Worm (Caenorhabditis elegans) whole organism, L4/young adult: ENCODE data around the gene F26F4.8.
"Not testable (repeated sequence)": the region's sequence is repeated elsewhere in the genome, so short reads cannot be mapped to it uniquely, and the experiment has no call there.

ENCODE experiments used
- W03F9.2 ChIP-seq: fragments of 150-350 bp; optimal IDR thresholded peaks from 2 replicates; lab custom pipeline; 2014; ENCODE audit warnings: missing biosample characterization, missing genetic modification characterization
- dao-5 ChIP-seq: sonication (generic microtip); optimal IDR thresholded peaks from 2 replicates; lab custom pipeline; 2016; ENCODE audit warnings: missing genotype, missing genetic modification characterization, moderate library complexity, missing compliant biosample characterization
- him-1 ChIP-seq: sonication (generic microtip); optimal IDR thresholded peaks from 2 replicates; lab custom pipeline; 2016; ENCODE audit warnings: missing genotype, missing genetic modification reagents, missing genetic modification characterization, missing compliant biosample characterization

The F26F4.8 gene

DNA sequence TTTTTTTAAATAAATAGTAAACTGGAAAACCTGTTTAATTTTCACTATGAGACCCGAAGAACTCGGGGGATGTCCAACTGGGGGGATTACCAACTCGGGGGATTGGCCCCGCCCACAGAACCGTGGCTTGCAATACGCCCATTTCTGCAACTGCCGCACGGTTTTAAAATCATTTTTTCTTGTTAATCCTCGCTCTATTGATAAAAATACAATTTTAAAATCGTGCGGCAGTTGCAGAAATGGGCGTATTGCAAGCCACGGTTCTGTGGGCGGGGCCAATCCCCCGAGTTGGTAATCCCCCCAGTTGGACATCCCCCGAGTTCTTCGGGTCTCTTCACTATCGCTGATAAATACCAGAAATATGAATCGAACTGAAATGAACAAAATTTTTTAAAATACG lies 16.7 kb upstream of the F26F4.8 start, which contains the start of gene mmab-1:
TSS of gene mmab-1 (minus strand) at position 95 of the 400 bp plus-strand sequence.
- TF ChIP-seq him-1, dao-5, W03F9.2 (tag; lab: Kevin White, UChicago): not testable (repeated sequence)

DNA sequence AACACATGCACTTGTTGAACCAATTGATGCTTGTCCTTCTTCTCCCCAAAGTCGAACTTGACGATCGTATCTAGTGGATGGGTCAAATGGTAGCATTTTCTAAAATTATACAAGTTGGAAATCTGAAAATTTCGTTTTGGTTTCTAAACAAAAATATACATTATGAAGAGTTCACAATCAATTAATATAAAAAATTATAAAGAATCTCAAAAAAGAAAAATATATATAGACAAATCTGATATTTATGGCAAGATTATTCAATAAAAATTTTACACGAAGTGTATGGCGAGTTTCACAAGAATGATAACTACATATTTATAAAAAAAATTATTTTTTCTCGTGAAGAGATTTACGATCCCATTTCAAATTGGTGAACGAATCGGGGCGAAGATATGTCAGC lies 14.9 kb upstream of the F26F4.8 start, which contains the start of gene ula-1:
TSS of gene ula-1 (minus strand) at position 101 of the 400 bp plus-strand sequence.
- TF ChIP-seq him-1 (tag; lab: Kevin White, UChicago) (no peak), W03F9.2 (tag; lab: Kevin White, UChicago) (no peak), dao-5 (tag; lab: Kevin White, UChicago) (no peak)

DNA sequence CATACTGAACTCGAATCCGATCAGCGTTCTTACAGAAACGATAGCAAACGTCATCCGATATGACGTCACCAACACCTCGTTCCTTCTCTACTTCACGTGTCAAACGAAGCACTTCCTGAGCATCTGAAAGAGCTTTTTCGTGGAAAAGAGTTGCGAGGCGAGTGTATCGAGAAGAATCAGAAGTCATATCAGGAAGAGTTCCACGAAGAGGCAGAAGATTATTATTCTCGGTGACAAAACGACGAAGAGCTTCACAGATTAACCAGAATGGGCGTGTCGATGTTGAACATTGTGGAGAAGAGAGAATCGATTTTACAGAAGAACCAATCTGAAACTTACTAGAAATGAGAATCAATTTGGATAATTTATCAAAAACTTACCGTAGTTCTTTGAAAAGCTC lies 13.6 kb upstream of the F26F4.8 start:
- TF ChIP-seq him-1 (tag; lab: Kevin White, UChicago) (no peak), dao-5 (tag; lab: Kevin White, UChicago) (no peak), W03F9.2 (tag; lab: Kevin White, UChicago) (no peak)

DNA sequence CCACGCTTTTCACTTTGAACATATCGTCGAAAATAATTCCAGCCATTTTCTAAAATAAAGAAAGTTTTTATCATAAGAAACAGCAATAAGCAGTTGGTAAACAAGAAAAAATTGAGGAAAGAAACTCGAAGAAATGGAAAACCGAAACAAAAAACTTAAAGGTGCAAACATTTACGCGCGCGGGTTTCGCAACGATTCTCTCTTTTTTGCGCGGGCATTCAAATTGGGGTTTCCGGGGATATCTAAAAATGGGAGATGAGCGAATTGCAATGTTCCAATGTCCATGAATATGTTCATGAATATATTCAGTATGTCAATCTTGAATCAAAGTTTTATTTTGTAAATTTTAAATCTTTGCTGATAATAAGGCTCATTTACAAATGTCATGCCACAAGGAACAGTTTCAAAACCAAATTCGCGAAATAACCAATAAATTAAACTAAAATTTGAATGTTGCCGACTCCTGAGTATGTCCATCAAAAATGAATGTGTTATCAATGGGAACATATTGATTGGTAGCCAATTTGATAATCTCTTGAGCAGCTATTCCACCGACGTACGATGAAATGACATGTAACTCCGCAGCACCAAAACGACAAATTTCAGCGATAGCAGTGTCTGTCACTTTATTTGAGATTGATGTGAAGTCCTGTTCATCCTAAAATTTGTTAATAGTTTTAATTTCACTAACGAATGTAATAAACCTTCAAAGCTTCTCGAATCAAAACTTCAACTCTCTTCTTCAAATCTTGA lies 12.9 kb upstream of the F26F4.8 start, which contains the start of gene rpb-8:
TSS of gene rpb-8 (minus strand) at position 49 of the 753 bp plus-strand sequence.
- TF ChIP-seq W03F9.2 (tag; lab: Kevin White, UChicago), result peak; percentile 60
- no peak for TF ChIP-seq dao-5 (tag; lab: Kevin White, UChicago)

DNA sequence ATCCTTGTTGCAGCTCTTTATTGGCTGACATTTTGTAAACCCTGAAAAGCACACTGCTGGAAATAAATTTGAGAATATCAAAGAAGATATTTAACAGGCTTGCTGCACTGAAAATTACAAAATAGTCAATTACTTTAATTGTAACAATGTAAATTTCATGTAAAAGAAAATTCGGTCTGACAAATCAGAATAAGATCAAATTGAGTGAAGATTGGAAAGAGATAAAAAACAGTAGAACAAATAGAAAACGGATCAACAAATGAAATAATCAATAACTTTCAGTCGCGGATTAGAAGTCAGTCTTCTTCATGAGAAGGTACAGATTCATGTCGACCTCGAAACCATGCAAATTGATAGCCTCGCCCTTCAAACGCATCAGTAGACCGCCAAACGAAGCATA lies 11.8 kb upstream of the F26F4.8 start, which contains the start of gene rars-1:
TSS of gene rars-1 (minus strand) at position 101 of the 400 bp plus-strand sequence.
- TF ChIP-seq him-1 (tag; lab: Kevin White, UChicago), result no peak
- no peak for TF ChIP-seq W03F9.2 (tag; lab: Kevin White, UChicago)
- no peak for TF ChIP-seq dao-5 (tag; lab: Kevin White, UChicago)

DNA sequence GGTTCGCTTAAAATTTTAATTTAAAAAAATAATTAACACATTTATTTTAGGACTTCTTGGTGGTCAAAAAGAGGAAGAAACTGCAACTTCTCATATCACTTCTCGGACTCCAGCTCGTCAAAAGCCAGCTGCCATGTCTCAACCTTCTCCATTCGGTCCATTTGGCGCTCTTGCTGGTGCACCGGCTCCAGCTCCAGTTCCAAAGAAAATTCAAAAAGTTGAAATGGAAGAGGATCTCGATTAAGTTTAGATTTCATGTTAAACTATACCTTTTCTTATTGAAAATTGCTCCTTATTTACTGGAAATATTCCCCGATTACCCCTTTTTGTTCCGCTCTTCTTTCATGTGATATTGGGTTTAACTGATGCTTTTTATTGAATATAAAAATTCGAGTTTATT lies 8.5 kb upstream of the F26F4.8 start:
- TF ChIP-seq dao-5 (tag; lab: Kevin White, UChicago) (no peak), him-1 (tag; lab: Kevin White, UChicago) (no peak), W03F9.2 (tag; lab: Kevin White, UChicago) (no peak)

DNA sequence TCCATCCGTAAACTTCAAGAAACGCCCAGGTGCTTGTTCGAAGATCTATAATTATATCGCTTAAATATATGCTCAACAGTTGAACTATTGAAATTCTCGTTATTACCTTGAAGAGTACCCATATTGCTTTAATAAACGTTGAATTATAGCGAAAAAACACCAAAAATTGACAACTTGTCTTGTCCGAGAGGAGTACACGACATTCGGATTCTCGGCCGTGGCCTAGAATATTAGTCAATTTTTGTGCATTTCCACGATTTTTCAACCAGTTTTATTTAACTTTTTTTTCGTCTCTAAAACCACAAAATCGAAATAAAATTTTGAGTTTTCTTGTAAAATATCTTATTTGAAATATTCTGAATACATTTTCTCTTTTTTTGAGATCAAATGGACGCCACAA lies 7.0 kb upstream of the F26F4.8 start, which contains the start of the genes F26F4.9 and cee-1:
TSS of gene F26F4.9 (minus strand) at position 205 of the 400 bp plus-strand sequence.
TSS of gene cee-1 (plus strand) at position 383 of the 400 bp plus-strand sequence.
- no peak for TF ChIP-seq dao-5 (tag; lab: Kevin White, UChicago)
- no peak for TF ChIP-seq him-1 (tag; lab: Kevin White, UChicago)
- peak; percentile 52 for TF ChIP-seq W03F9.2 (tag; lab: Kevin White, UChicago)

DNA sequence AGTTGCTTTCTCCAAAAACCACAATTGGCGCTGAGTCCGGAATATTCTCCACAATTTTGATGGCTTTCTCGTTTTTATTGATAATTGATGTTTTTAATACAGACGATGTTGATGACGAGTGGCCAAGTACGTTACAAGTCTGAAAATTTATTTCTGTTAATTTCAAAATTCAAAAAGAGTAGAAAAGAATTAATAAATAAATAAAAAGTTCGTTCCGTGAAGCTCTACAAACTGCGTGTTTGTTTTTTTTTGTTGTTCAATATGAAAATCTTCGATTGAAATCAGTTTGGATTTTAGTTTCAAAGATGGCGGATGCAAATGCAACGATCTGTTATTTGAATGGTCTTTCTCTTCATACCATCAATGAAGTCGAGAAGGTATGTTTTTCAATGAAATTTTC lies 5.7 kb upstream of the F26F4.8 start, which contains the start of gene F26F4.2:
TSS of gene F26F4.2 (plus strand) at position 301 of the 400 bp plus-strand sequence.
- TF ChIP-seq W03F9.2 (tag; lab: Kevin White, UChicago) (no peak), dao-5 (tag; lab: Kevin White, UChicago) (no peak), him-1 (tag; lab: Kevin White, UChicago) (no peak)

DNA sequence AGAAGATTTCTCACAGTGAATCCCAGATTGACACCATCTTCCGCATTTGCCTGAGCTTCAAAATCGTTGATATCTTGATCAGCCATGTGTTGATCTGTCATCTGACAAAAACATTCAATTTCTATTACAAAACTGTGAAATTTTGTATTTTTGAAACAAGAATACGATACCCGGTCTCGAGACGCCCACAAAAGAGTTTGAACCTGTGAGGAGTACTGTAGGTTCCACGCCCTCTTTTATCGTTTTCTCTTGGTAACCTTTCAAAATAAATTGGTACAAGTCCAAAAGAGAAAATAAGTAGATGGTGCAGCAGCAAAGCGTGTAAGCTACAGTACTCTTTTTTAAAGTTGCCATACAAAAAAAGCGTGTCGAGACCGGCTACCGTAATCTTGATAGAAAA lies 4.7 kb upstream of the F26F4.8 start, which contains the start of gene F26F4.12:
TSS of gene F26F4.12 (minus strand) at position 101 of the 400 bp plus-strand sequence.
- TF ChIP-seq him-1 (tag; lab: Kevin White, UChicago) (no peak), dao-5 (tag; lab: Kevin White, UChicago) (no peak), W03F9.2 (tag; lab: Kevin White, UChicago) (no peak)

DNA sequence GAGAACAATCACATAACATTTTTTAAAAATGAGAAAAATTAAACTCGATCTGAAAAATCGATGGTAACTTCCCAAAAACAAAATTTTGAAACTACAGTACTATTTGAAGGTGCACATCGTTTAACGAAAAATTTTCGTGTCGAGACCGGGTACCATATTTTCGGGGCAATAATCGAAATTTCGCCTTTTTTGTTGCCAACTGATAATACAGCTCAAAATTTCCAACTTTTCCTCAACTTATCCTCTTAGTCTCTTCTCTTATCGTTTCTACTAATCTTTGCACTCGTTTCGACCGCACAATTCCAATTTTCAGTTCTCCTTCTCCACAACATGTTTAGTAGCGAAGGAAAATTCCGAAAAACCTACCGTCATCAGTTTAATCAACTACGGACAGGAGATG lies 1.6 kb upstream of the F26F4.8 start, which contains the start of gene rom-1:
TSS of gene rom-1 (plus strand) at position 301 of the 400 bp plus-strand sequence.
- TF ChIP-seq W03F9.2 (tag; lab: Kevin White, UChicago) (no peak), dao-5 (tag; lab: Kevin White, UChicago) (no peak), him-1 (tag; lab: Kevin White, UChicago) (no peak)

DNA sequence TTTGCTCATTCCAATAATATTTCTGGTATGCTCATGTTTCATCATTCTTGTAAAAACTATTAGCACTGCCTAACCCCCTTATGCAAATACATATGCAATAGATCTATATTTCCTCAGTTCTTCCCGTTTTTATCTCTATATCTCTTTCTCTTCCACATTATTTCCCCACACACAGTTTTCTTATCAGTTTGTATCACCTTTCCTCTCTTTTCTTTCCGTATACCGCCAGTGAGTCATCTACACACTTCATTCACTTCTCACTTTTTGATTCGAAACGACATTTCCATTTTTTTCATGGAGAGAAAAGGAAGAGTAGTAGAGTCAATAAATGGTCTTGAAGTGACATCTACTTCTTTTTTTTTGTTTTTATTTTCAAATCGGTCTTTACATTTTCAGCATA lies 1.1 kb upstream of the F26F4.8 start:
- TF ChIP-seq dao-5 (tag; lab: Kevin White, UChicago) (no peak), W03F9.2 (tag; lab: Kevin White, UChicago) (no peak), him-1 (tag; lab: Kevin White, UChicago) (no peak)

DNA sequence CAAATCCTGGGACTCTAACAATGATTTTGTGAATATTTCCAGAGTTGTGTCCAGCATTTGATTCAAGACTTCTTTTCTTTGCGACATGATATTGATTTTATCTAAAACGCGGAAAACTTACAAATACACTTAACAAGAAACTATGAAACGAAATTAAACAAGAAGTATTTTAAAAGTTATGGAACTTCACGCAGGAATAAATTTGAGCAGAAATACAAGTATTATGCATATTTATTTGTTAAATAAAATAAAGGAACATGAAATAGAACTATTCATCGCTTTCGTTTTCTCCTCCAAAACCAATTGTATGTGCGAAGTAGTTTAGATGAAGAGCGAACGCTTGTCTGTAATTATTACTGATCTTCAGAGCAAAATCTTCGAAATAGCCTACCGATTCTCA lies 1.5 kb downstream of the F26F4.8 start, which contains the start of gene kbp-2:
TSS of gene kbp-2 (minus strand) at position 101 of the 400 bp plus-strand sequence.
- no peak for TF ChIP-seq W03F9.2 (tag; lab: Kevin White, UChicago)
- no peak for TF ChIP-seq him-1 (tag; lab: Kevin White, UChicago)
- no peak for TF ChIP-seq dao-5 (tag; lab: Kevin White, UChicago)

DNA sequence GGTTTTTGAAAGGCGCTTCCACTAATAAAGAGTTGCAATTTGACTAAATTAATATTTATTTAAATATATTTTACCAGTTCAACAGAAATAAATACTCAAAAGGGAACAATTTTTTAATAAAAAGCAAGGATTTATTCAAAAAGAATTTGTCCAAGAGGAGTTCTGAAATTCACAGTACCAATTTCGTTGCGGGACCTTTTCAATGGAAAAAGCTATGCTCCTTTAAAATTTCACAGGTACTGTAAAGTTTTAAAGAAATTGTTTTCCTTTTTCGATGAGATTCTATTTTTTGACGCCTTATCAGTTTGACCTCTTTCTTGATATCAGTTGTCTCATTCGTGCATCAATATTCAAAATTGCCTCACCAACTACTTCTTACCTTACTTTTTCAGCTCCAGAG lies 5.0 kb downstream of the F26F4.8 start, which contains the start of gene tag-340:
TSS of gene tag-340 (plus strand) at position 249 of the 400 bp plus-strand sequence.
- no peak for TF ChIP-seq W03F9.2 (tag; lab: Kevin White, UChicago)
- TF ChIP-seq him-1 (tag; lab: Kevin White, UChicago), result no peak
